Worm (Caenorhabditis elegans) whole organism, early embryonic: ENCODE data around the gene sng-1.

Experiments
- B0310.2 ChIP-seq: sonication (generic microtip); optimal IDR thresholded peaks from 2 replicates; lab custom pipeline; 2016; ENCODE audit warnings: mild to moderate bottlenecking, missing genetic modification characterization, missing compliant biosample characterization
- F13C5.2 ChIP-seq: sonication (generic microtip); optimal IDR thresholded peaks from 2 replicates; lab custom pipeline; 2017; ENCODE audit warnings: mild to moderate bottlenecking, missing genetic modification characterization, inconsistent platforms, missing compliant biosample characterization
- aly-1 ChIP-seq: sonication (generic microtip); optimal IDR thresholded peaks from 2 replicates; lab custom pipeline; 2016; ENCODE audit warnings: missing genetic modification characterization, missing compliant biosample characterization
- ama-1 ChIP-seq: fragments of 150-350 bp; optimal IDR thresholded peaks from 2 replicates; lab custom pipeline; 2014
- ceh-13 ChIP-seq: fragments of 200-800 bp; sonication (Bioruptor generic); optimal IDR thresholded peaks from 2 replicates; lab custom pipeline; 2018; ENCODE audit warnings: mild to moderate bottlenecking, missing genetic modification characterization, missing compliant biosample characterization
- ceh-36 ChIP-seq: sonication (generic microtip); optimal IDR thresholded peaks from 2 replicates; lab custom pipeline; 2016; ENCODE audit warnings: missing genetic modification characterization, inconsistent platforms, missing compliant biosample characterization
- ets-7 ChIP-seq: sonication (generic microtip); optimal IDR thresholded peaks from 2 replicates; lab custom pipeline; 2016; ENCODE audit warnings: missing genotype, missing genetic modification characterization, missing compliant biosample characterization
- flt-1 ChIP-seq: fragments of 200-800 bp; sonication (Bioruptor generic); IDR thresholded peaks from 2 replicates; pipeline ENCODE4 v1.3.6; 2022; ENCODE audit warnings: missing genetic modification characterization, missing compliant biosample characterization
- hmbx-1 ChIP-seq: sonication (generic microtip); optimal IDR thresholded peaks from 2 replicates; lab custom pipeline; 2016; ENCODE audit warnings: mild to moderate bottlenecking, missing genetic modification characterization, missing compliant biosample characterization
- hmg-4 ChIP-seq: fragments of 200-800 bp; sonication (Bioruptor generic); optimal IDR thresholded peaks from 2 replicates; lab custom pipeline; 2018; ENCODE audit warnings: mild to moderate bottlenecking, missing genetic modification characterization, missing compliant biosample characterization
- hnd-1 ChIP-seq: sonication (generic microtip); optimal IDR thresholded peaks from 2 replicates; lab custom pipeline; 2016; ENCODE audit warnings: missing genetic modification characterization, missing compliant biosample characterization
- pes-1 ChIP-seq: fragments of 200-800 bp; sonication (Bioruptor generic); IDR thresholded peaks from 2 replicates; pipeline ENCODE4 v1.3.6; 2022; ENCODE audit warnings: missing genetic modification reagents, missing genetic modification characterization, missing compliant biosample characterization
- scrt-1 ChIP-seq: fragments of 200-800 bp; sonication (Bioruptor generic); IDR thresholded peaks from 2 replicates; pipeline ENCODE4 v1.3.6; 2022; ENCODE audit warnings: missing genetic modification characterization, missing compliant biosample characterization
- sea-1 ChIP-seq: fragments of 200-800 bp; sonication (Bioruptor generic); conservative IDR thresholded peaks from 2 replicates; pipeline ENCODE4 v1.3.6; 2022; ENCODE audit warnings: missing genetic modification characterization, missing compliant biosample characterization
- tbx-11 ChIP-seq: fragments of 200-800 bp; sonication (Bioruptor generic); IDR thresholded peaks from 2 replicates; pipeline ENCODE4 v1.3.6; 2022; ENCODE audit warnings: missing genetic modification characterization, missing compliant biosample characterization
- tbx-37 ChIP-seq: fragments of 200-800 bp; sonication (Bioruptor generic); conservative IDR thresholded peaks from 2 replicates; pipeline ENCODE4 v1.3.6; 2022; ENCODE audit warnings: missing genetic modification reagents, missing genetic modification characterization, missing compliant biosample characterization
- tra-4 ChIP-seq: sonication (generic microtip); optimal IDR thresholded peaks from 2 replicates; lab custom pipeline; 2017; ENCODE audit warnings: missing genetic modification characterization, missing compliant biosample characterization

sng-1 gene

ce11 chrX:7326967-7327651 is at the start of gene sng-1:
Gene sng-1, plus strand, starts transcription at chrX:7327601.
- TF ChIP-seq tra-4 (tag; lab: Kevin White, UChicago) (no peak), pes-1 (GFP tag; lab: Robert Waterston, UW) (no peak), F13C5.2 (no peak), tbx-11 (no peak), tbx-37 (GFP tag; lab: Robert Waterston, UW) (no peak)

- TF ChIP-seq scrt-1 (GFP tag; lab: Robert Waterston, UW) (no peak), tra-4 (tag; lab: Kevin White, UChicago) (no peak), F13C5.2 (no peak), hnd-1 (tag; lab: Kevin White, UChicago) (no peak), ceh-36 (tag; lab: Kevin White, UChicago) (no peak), hmbx-1 (tag; lab: Kevin White, UChicago) (no peak), sea-1 (GFP tag; lab: Robert Waterston, UW) (no peak), flt-1 (GFP tag; lab: Robert Waterston, UW) (no peak)
Measured at ce11 chrX:7278095-7278494, 49.3 kb upstream of the sng-1 start.

ce11 chrX:7279671-7280389 is 47.6 kb upstream of the sng-1 start, which contains the start of gene unc-10:
Gene unc-10, minus strand, starts transcription at chrX:7280322.
- TF ChIP-seq F13C5.2 (no peak), tra-4 (tag; lab: Kevin White, UChicago) (no peak), tbx-37 (GFP tag; lab: Robert Waterston, UW) (no peak), ceh-13 (GFP tag; lab: Kevin White, UChicago) (no peak)

DNA sequence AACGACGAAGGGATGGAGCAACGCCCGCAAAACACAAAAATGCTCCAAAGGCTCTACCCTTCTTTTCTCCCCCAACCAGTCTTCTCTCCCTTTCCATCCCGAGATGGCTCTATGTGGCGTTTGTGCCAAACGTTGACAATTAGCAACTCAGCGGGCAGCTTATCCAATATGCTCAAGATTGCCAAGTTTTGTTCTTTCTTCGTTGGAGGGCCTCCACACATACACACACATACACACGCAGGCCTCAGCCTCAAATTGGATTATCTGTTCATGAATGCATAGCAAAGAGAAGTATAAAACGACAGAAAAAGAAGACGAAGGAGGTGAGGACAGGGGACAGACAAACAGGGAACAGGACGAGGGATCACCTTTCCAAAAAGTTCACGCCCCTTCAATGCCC is 46.1 kb upstream of the sng-1 start:
- TF ChIP-seq ets-7 (tag; lab: Kevin White, UChicago), result no peak
- TF ChIP-seq hmg-4, result peak; percentile 17

- TF ChIP-seq ceh-13 (GFP tag; lab: Kevin White, UChicago), result no peak
Measured at ce11 chrX:7283136-7283535, 44.3 kb upstream of the sng-1 start.

ce11 chrX:7284724-7285184 is 42.6 kb upstream of the sng-1 start:
- TF ChIP-seq hmg-4, result no peak
- no peak for TF ChIP-seq hmbx-1 (tag; lab: Kevin White, UChicago)
- TF ChIP-seq sea-1 (GFP tag; lab: Robert Waterston, UW), result no peak
- no peak for TF ChIP-seq ama-1 (lab: Kevin White, UChicago)
- no peak for TF ChIP-seq scrt-1 (GFP tag; lab: Robert Waterston, UW)
- TF ChIP-seq ceh-13 (GFP tag; lab: Kevin White, UChicago), result no peak
- no peak for TF ChIP-seq hnd-1 (tag; lab: Kevin White, UChicago)

DNA sequence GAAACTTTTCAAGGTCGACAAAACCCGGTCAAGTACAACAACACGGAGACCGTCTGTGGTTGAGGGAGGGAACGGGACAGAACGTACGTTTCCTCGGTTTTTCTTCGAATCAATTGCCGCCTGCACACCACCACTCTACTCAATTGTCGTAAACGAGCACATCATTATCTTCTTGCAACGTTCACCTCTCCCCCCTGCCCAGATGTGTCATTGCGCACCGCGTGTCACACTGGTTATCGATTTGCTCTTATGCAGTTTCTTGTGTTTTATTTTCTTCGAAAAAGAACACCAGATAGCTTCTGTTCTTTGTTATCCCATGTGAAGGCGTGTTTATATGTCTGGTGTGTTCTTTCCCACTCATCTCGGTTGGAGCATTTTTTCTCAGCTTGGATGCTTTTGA is 37.8 kb upstream of the sng-1 start:
- TF ChIP-seq pes-1 (GFP tag; lab: Robert Waterston, UW), result no peak
- TF ChIP-seq ceh-36 (tag; lab: Kevin White, UChicago), result no peak
- no peak for TF ChIP-seq ceh-13 (GFP tag; lab: Kevin White, UChicago)
- TF ChIP-seq tra-4 (tag; lab: Kevin White, UChicago), result no peak
- no peak for TF ChIP-seq flt-1 (GFP tag; lab: Robert Waterston, UW)
- TF ChIP-seq tbx-11, result no peak
- no peak for TF ChIP-seq ets-7 (tag; lab: Kevin White, UChicago)
- no peak for TF ChIP-seq hmbx-1 (tag; lab: Kevin White, UChicago)

DNA sequence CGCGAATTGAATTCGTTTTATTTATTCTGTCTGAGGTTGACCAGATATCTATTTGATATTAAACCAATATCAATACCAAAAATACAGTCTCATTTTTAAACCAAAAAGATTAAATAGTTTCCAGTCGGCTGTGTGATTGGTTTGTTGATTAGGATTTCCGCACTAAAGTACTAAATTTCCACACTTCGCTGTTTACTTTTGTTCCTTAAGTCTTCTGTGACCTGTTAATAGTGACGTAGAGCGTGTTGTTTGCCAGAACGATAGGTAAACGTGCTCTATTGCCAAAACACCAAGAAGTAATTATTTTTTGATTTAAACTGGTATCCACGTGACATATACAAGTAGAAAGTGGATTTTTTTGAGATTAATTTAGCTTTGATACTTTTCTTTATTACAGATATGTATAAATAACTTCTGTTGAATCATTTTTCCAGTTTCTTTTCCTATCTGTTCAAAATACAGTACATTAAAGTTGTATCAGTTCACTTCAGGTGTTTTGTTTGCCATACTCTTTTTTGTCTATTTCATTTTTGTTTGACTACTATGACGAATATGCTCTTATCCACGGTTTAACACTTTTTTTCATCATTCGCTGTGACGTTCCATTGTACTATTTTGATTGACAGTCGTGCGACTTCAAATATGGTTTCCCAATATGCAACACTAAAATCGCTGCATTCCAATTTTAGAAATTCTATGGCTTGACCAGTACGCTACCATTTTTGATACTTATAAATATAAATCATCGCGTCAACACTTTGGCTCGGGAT is 36.4 kb upstream of the sng-1 start:
- TF ChIP-seq B0310.2 (tag; lab: Kevin White, UChicago) (no peak), aly-1 (no peak), hnd-1 (tag; lab: Kevin White, UChicago) (no peak), ama-1 (lab: Kevin White, UChicago) (no peak), ceh-13 (GFP tag; lab: Kevin White, UChicago) (no peak), flt-1 (GFP tag; lab: Robert Waterston, UW) (no peak)

ce11 chrX:7291810-7292209 is 35.6 kb upstream of the sng-1 start, which contains the start of gene lron-7:
Gene lron-7, plus strand, starts transcription at chrX:7292132.
- TF ChIP-seq sea-1 (GFP tag; lab: Robert Waterston, UW) (no peak), tbx-37 (GFP tag; lab: Robert Waterston, UW) (no peak), F13C5.2 (no peak), tbx-11 (no peak), ceh-13 (GFP tag; lab: Kevin White, UChicago) (no peak), scrt-1 (GFP tag; lab: Robert Waterston, UW) (no peak), pes-1 (GFP tag; lab: Robert Waterston, UW) (no peak), B0310.2 (tag; lab: Kevin White, UChicago) (no peak), hnd-1 (tag; lab: Kevin White, UChicago) (no peak), tra-4 (tag; lab: Kevin White, UChicago) (no peak), ceh-36 (tag; lab: Kevin White, UChicago) (no peak)
